Worm (Caenorhabditis elegans) whole organism, L1 larva: Measurements from ENCODE around the gene btb-14.

Source experiments
- Y116A8C.19 ChIP-seq: sonication (generic microtip); optimal IDR thresholded peaks from 2 replicates; lab custom pipeline; 2016; ENCODE audit warnings: missing compliant biosample characterization, missing genetic modification characterization, borderline replicate concordance
- aly-2 ChIP-seq: fragments of 150-350 bp; optimal IDR thresholded peaks from 2 replicates; lab custom pipeline; 2014; ENCODE audit warnings: missing biosample characterization, missing genetic modification characterization
- blmp-1 ChIP-seq: fragments of 150-350 bp; optimal IDR thresholded peaks from 2 replicates; lab custom pipeline; 2014; ENCODE audit warnings: missing biosample characterization, missing genetic modification characterization
- ceh-63 ChIP-seq: fragments of 200-800 bp; sonication (Bioruptor generic); optimal IDR thresholded peaks from 2 replicates; lab custom pipeline; 2018; ENCODE audit warnings: mild to moderate bottlenecking, missing genetic modification characterization, missing compliant biosample characterization
- ceh-8 ChIP-seq: fragments of 200-800 bp; sonication (Bioruptor generic); optimal IDR thresholded peaks from 2 replicates; lab custom pipeline; 2018; ENCODE audit warnings: mild to moderate bottlenecking, missing genetic modification characterization, moderate library complexity, missing compliant biosample characterization
- ceh-82 ChIP-seq, 3 experiments: fragments of 150-350 bp in 1 of 3; sonication (generic microtip) in 2 of 3; optimal IDR thresholded peaks; 2 replicates each; lab custom pipeline; 2014 to 2017; ENCODE audit warnings: missing biosample characterization in 3 of 3, missing genetic modification characterization in 3 of 3
- ces-1 ChIP-seq: fragments of 150-350 bp; optimal IDR thresholded peaks from 2 replicates; lab custom pipeline; 2014; ENCODE audit warnings: missing biosample characterization, missing genetic modification reagents, missing genetic modification characterization
- efl-1 ChIP-seq, 4 experiments: fragments of 150-350 bp; optimal IDR thresholded peaks in 3 of 4; peaks in 1 of 4; 1 replicate in 1 of 4; 2 replicates in 3 of 4; lab custom pipeline; 2014; ENCODE audit warnings: missing biosample characterization in 2 of 4, missing genetic modification characterization in 2 of 4, missing genetic modification reagents in 2 of 4
- efl-3 ChIP-seq: fragments of 200-800 bp; sonication (Bioruptor generic); optimal IDR thresholded peaks from 2 replicates; lab custom pipeline; 2018; ENCODE audit warnings: mild to moderate bottlenecking, missing genetic modification characterization, missing compliant biosample characterization
- egl-13 ChIP-seq: sonication (generic microtip); optimal IDR thresholded peaks from 2 replicates; lab custom pipeline; 2016; ENCODE audit warnings: missing genotype, missing genetic modification reagents, missing genetic modification characterization, missing compliant biosample characterization
- ets-5 ChIP-seq: fragments of 200-800 bp; sonication (Bioruptor generic); IDR thresholded peaks from 2 replicates; pipeline ENCODE4 v1.3.6; 2022; ENCODE audit warnings: missing genetic modification characterization, missing compliant biosample characterization
- fkh-4 ChIP-seq: sonication (generic microtip); optimal IDR thresholded peaks from 2 replicates; lab custom pipeline; 2016; ENCODE audit warnings: missing compliant biosample characterization, missing genetic modification characterization, borderline replicate concordance
- fkh-8 ChIP-seq: sonication (generic microtip); optimal IDR thresholded peaks from 2 replicates; lab custom pipeline; 2016; ENCODE audit warnings: mild to moderate bottlenecking, missing genetic modification characterization, missing compliant biosample characterization
- grh-1 ChIP-seq: fragments of 200-800 bp; sonication (Bioruptor generic); IDR thresholded peaks from 2 replicates; pipeline ENCODE4 v1.3.6; 2022; ENCODE audit warnings: missing genetic modification reagents, missing genetic modification characterization, missing compliant biosample characterization
- hlh-4 ChIP-seq: sonication (generic microtip); optimal IDR thresholded peaks from 2 replicates; lab custom pipeline; 2016; ENCODE audit warnings: mild to moderate bottlenecking, missing genetic modification characterization, missing compliant biosample characterization
- hpl-2 ChIP-seq: fragments of 150-350 bp; optimal IDR thresholded peaks from 2 replicates; lab custom pipeline; 2014; ENCODE audit warnings: missing biosample characterization, missing genetic modification reagents, missing genetic modification characterization
- irx-1 ChIP-seq: sonication (generic microtip); optimal IDR thresholded peaks from 2 replicates; lab custom pipeline; 2016; ENCODE audit warnings: missing genetic modification characterization, missing compliant biosample characterization
- isw-1 ChIP-seq: fragments of 200-800 bp; sonication (Bioruptor generic); IDR thresholded peaks from 2 replicates; pipeline ENCODE4 v1.3.6; 2022; ENCODE audit warnings: missing genetic modification characterization, missing compliant biosample characterization
- jun-1 ChIP-seq: fragments of 150-350 bp; optimal IDR thresholded peaks from 2 replicates; lab custom pipeline; 2014; ENCODE audit warnings: missing biosample characterization, missing genetic modification reagents, missing genetic modification characterization
- lin-13 ChIP-seq: fragments of 150-350 bp; optimal IDR thresholded peaks from 2 replicates; lab custom pipeline; 2014; ENCODE audit warnings: missing biosample characterization, missing genetic modification reagents, missing genetic modification characterization
- lin-14 ChIP-seq: fragments of 200-800 bp; sonication (Bioruptor generic); optimal IDR thresholded peaks from 2 replicates; lab custom pipeline; 2018; ENCODE audit warnings: mild to moderate bottlenecking, missing genetic modification characterization, moderate library complexity, missing compliant biosample characterization
- lin-35 ChIP-seq, 2 experiments: fragments of 150-350 bp; optimal IDR thresholded peaks; 2 replicates each; lab custom pipeline; 2014; ENCODE audit warnings: missing biosample characterization in 2 of 2, missing genetic modification characterization in 2 of 2, missing genetic modification reagents in 2 of 2
- lir-3 ChIP-seq: sonication (generic microtip); optimal IDR thresholded peaks from 2 replicates; lab custom pipeline; 2016; ENCODE audit warnings: mild to moderate bottlenecking, missing genetic modification characterization, moderate library complexity, missing compliant biosample characterization; ENCODE audit not compliant: poor library complexity
- lsy-2 ChIP-seq, 2 experiments: fragments of 150-350 bp; optimal IDR thresholded peaks; 2 replicates each; lab custom pipeline; 2014; ENCODE audit warnings: missing biosample characterization in 2 of 2, missing genetic modification characterization in 2 of 2
- mab-9 ChIP-seq: fragments of 200-800 bp; sonication (Bioruptor generic); IDR thresholded peaks from 2 replicates; pipeline ENCODE4 v1.3.6; 2022; ENCODE audit warnings: missing genetic modification reagents, missing genetic modification characterization, missing compliant biosample characterization
- mef-2 ChIP-seq: fragments of 150-350 bp; optimal IDR thresholded peaks from 2 replicates; lab custom pipeline; 2014; ENCODE audit warnings: missing biosample characterization, missing genetic modification characterization
- mep-1 ChIP-seq: fragments of 150-350 bp; optimal IDR thresholded peaks from 2 replicates; lab custom pipeline; 2014; ENCODE audit warnings: missing biosample characterization, missing genetic modification characterization
- nhr-11 ChIP-seq: fragments of 150-350 bp; optimal IDR thresholded peaks from 2 replicates; lab custom pipeline; 2014; ENCODE audit warnings: missing biosample characterization, missing genetic modification characterization
- nhr-12 ChIP-seq: sonication (generic microtip); optimal IDR thresholded peaks from 2 replicates; lab custom pipeline; 2017; ENCODE audit warnings: missing biosample characterization, missing genetic modification characterization
- nhr-19 ChIP-seq: fragments of 200-800 bp; sonication (Bioruptor generic); conservative IDR thresholded peaks from 2 replicates; pipeline ENCODE4 v1.3.6; 2022; ENCODE audit warnings: missing genetic modification characterization, missing compliant biosample characterization
- nhr-237 ChIP-seq: fragments of 150-350 bp; optimal IDR thresholded peaks from 2 replicates; lab custom pipeline; 2014; ENCODE audit warnings: missing biosample characterization, missing genetic modification characterization
- nhr-47 ChIP-seq: sonication (generic microtip); optimal IDR thresholded peaks from 2 replicates; lab custom pipeline; 2016; ENCODE audit warnings: mild to moderate bottlenecking, missing genetic modification characterization, moderate library complexity, missing compliant biosample characterization
- nhr-71 ChIP-seq: sonication (generic microtip); optimal IDR thresholded peaks from 2 replicates; lab custom pipeline; 2016; ENCODE audit warnings: mild to moderate bottlenecking, missing genetic modification characterization, moderate library complexity, missing compliant biosample characterization
- nhr-77 ChIP-seq: fragments of 150-350 bp; optimal IDR thresholded peaks from 2 replicates; lab custom pipeline; 2014; ENCODE audit warnings: missing biosample characterization, missing genetic modification characterization
- pag-3 ChIP-seq: sonication (generic microtip); optimal IDR thresholded peaks from 2 replicates; lab custom pipeline; 2017; ENCODE audit warnings: missing genetic modification characterization, mild to moderate bottlenecking, missing compliant biosample characterization, antibody characterized with exemption, borderline replicate concordance; ENCODE audit not compliant: insufficient read depth
- pax-3 ChIP-seq: fragments of 200-800 bp; sonication (Bioruptor generic); optimal IDR thresholded peaks from 2 replicates; lab custom pipeline; 2018; ENCODE audit warnings: mild to moderate bottlenecking, missing genetic modification characterization, moderate library complexity, missing compliant biosample characterization
- pqm-1 ChIP-seq: sonication (generic microtip); optimal IDR thresholded peaks from 3 replicates; lab custom pipeline; 2017; ENCODE audit warnings: missing biosample characterization, missing genetic modification characterization
- rnt-1 ChIP-seq: sonication (generic microtip); optimal IDR thresholded peaks from 2 replicates; lab custom pipeline; 2016; ENCODE audit warnings: mild to moderate bottlenecking, missing genetic modification characterization, moderate library complexity, missing compliant biosample characterization
- skn-1 ChIP-seq: fragments of 150-350 bp; optimal IDR thresholded peaks from 2 replicates; lab custom pipeline; 2014; ENCODE audit warnings: missing biosample characterization, missing genetic modification characterization
- swsn-7 ChIP-seq: sonication (generic microtip); optimal IDR thresholded peaks from 2 replicates; lab custom pipeline; 2016; ENCODE audit warnings: missing genetic modification characterization, missing compliant biosample characterization
- tlp-1 ChIP-seq: fragments of 150-350 bp; optimal IDR thresholded peaks from 2 replicates; lab custom pipeline; 2014; ENCODE audit warnings: missing biosample characterization, missing genetic modification characterization
- unc-130 ChIP-seq: fragments of 150-350 bp; optimal IDR thresholded peaks from 2 replicates; lab custom pipeline; 2017; ENCODE audit warnings: missing biosample characterization, missing genetic modification characterization, inconsistent platforms
- unc-30 ChIP-seq: sonication (generic microtip); optimal IDR thresholded peaks from 2 replicates; lab custom pipeline; 2017; ENCODE audit warnings: missing biosample characterization, missing genetic modification characterization
- unc-86 ChIP-seq: sonication (generic microtip); optimal IDR thresholded peaks from 2 replicates; lab custom pipeline; 2016; ENCODE audit warnings: missing genetic modification characterization, missing compliant biosample characterization
- vab-15 ChIP-seq: sonication (generic microtip); optimal IDR thresholded peaks from 2 replicates; lab custom pipeline; 2017; ENCODE audit warnings: missing genotype, mild to moderate bottlenecking, missing genetic modification characterization, missing compliant biosample characterization
- xbp-1 ChIP-seq: sonication (generic microtip); optimal IDR thresholded peaks from 2 replicates; lab custom pipeline; 2016; ENCODE audit warnings: missing genetic modification characterization, missing compliant biosample characterization
- zip-4 ChIP-seq: fragments of 200-800 bp; sonication (Bioruptor generic); optimal IDR thresholded peaks from 2 replicates; lab custom pipeline; 2018; ENCODE audit warnings: mild to moderate bottlenecking, missing genetic modification characterization, moderate library complexity, missing compliant biosample characterization
- ztf-11 ChIP-seq, 2 experiments: sonication (generic microtip); optimal IDR thresholded peaks; 2 replicates each; lab custom pipeline; 2016 to 2017; ENCODE audit warnings: missing genetic modification characterization in 2 of 2, missing biosample characterization in 1 of 2, missing compliant biosample characterization in 1 of 2
- ztf-4 ChIP-seq: fragments of 150-350 bp; optimal IDR thresholded peaks from 2 replicates; lab custom pipeline; 2014; ENCODE audit warnings: missing biosample characterization, missing genetic modification characterization

The btb-14 gene

DNA sequence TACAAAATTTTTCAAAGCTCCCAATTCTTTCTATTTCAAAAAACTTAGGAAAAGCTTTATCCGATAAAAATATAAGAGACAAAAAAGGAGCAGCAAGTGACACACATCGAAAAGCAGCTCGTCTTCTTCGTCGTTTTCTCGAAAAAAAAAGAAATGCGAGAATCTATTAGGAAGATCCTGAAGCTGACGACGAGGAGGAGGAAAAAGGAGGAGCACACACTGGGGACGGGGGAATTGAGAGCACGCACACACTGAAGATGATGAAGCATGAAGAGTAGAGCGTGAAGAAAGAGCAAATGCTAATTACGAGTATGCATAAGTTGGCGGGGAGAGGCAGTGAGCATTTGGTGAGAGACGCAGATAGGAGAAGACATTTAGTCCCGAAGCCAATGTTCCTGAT is 9.3 kb upstream of the btb-14 start (continued):
- TF ChIP-seq unc-130 (no peak), lsy-2 (tag; optimal IDR thresholded peaks at IDR 0.05; lab: Kevin White, UChicago) (peak in 1 of 2 experiments; percentile 1), nhr-12 (tag; lab: Kevin White, UChicago) (no peak), hpl-2 (no peak), lin-35 (GFP tag; optimal IDR thresholded peaks at IDR 0.05; lab: Kevin White, UChicago) (no peak), zip-4 (GFP tag; lab: Kevin White, UChicago) (no peak), ztf-11 (tag; optimal IDR thresholded peaks at IDR 0.05; lab: Kevin White, UChicago) (no peak), ceh-82 (tag; optimal IDR thresholded peaks at IDR 0.05; lab: Kevin White, UChicago) (peak in 1 of 3 experiments; percentile 43)

- TF ChIP-seq efl-3 (no peak), aly-2 (tag; lab: Kevin White, UChicago) (no peak), mep-1 (tag; lab: Kevin White, UChicago) (no peak), xbp-1 (no peak), unc-30 (tag; lab: Kevin White, UChicago) (no peak), nhr-77 (tag; lab: Kevin White, UChicago) (peak; percentile 8), ets-5 (GFP tag; lab: Robert Waterston, UW) (no peak), ztf-4 (tag; lab: Kevin White, UChicago) (no peak), hlh-4 (tag; lab: Kevin White, UChicago) (no peak), jun-1 (tag; lab: Kevin White, UChicago) (no peak), nhr-47 (tag; lab: Kevin White, UChicago) (no peak), nhr-237 (tag; lab: Kevin White, UChicago) (no peak), mef-2 (tag; lab: Kevin White, UChicago) (no peak), ces-1 (GFP tag; lab: Kevin White, UChicago) (no peak), lin-14 (peak; percentile 64), rnt-1 (tag; lab: Kevin White, UChicago) (no peak), lir-3 (tag; lab: Kevin White, UChicago) (no peak), blmp-1 (tag; lab: Kevin White, UChicago) (no peak), pqm-1 (no peak), mab-9 (GFP tag; lab: Robert Waterston, UW) (no peak), isw-1 (GFP tag; lab: Robert Waterston, UW) (no peak), pag-3 (tag; lab: Kevin White, UChicago) (no peak), grh-1 (GFP tag; lab: Robert Waterston, UW) (no peak), ceh-8 (no peak), pax-3 (tag; lab: Kevin White, UChicago) (no peak), tlp-1 (tag; lab: Kevin White, UChicago) (no peak), Y116A8C.19 (tag; lab: Kevin White, UChicago) (no peak), lin-13 (GFP tag; lab: Kevin White, UChicago) (no peak), egl-13 (tag; lab: Kevin White, UChicago) (no peak), fkh-8 (tag; lab: Kevin White, UChicago) (peak; percentile 12), efl-1 (optimal IDR thresholded peaks at IDR 0.05; lab: Kevin White, UChicago) (no peak), efl-1 (GFP tag; optimal IDR thresholded peaks at IDR 0.05 in 1 of 2; lab: Kevin White, UChicago) (peak in 1 of 2 experiments; percentile 92), nhr-19 (no peak), skn-1 (tag; lab: Kevin White, UChicago) (no peak), nhr-71 (tag; lab: Kevin White, UChicago) (peak; percentile 21), unc-86 (tag; lab: Kevin White, UChicago) (no peak), nhr-11 (tag; lab: Kevin White, UChicago) (no peak), ceh-63 (GFP tag; lab: Kevin White, UChicago) (no peak), lin-35 (GFP tag; optimal IDR thresholded peaks at IDR 0.05; lab: Kevin White, UChicago) (no peak), ztf-11 (tag; optimal IDR thresholded peaks at IDR 0.05; lab: Kevin White, UChicago) (no peak), vab-15 (tag; lab: Kevin White, UChicago) (no peak), fkh-4 (no peak), swsn-7 (no peak), irx-1 (tag; lab: Kevin White, UChicago) (no peak)
These were observed 4.5 kb upstream of the btb-14 start for ce11 chrII:12378793-12379192.
